Fruit fly (Drosophila melanogaster) whole organism, wandering third instar larva: ENCODE measurements around the gene Oseg5.

Experiments used
- Abd-B ChIP-seq: fragments of >200 bp; optimal IDR thresholded peaks from 2 replicates; lab custom pipeline; 2017; ENCODE audit warnings: missing biosample characterization, missing genetic modification characterization
- CG32264 ChIP-seq: fragments of 200-800 bp; sonication (Bioruptor generic); optimal IDR thresholded peaks from 2 replicates; lab custom pipeline; 2016; ENCODE audit warnings: missing biosample characterization, missing genetic modification characterization
- CG9705 ChIP-seq: fragments of 200-800 bp; sonication (Bioruptor generic); optimal IDR thresholded peaks from 2 replicates; lab custom pipeline; 2018; ENCODE audit warnings: missing biosample characterization, mild to moderate bottlenecking, missing genetic modification characterization
- CrebA ChIP-seq: fragments of 200-800 bp; sonication (Bioruptor generic); optimal IDR thresholded peaks from 2 replicates; lab custom pipeline; 2016; ENCODE audit warnings: missing biosample characterization, mild to moderate bottlenecking, missing genetic modification characterization, borderline replicate concordance
- Dfd ChIP-seq: fragments of >200 bp; optimal IDR thresholded peaks from 2 replicates; lab custom pipeline; 2017; ENCODE audit warnings: missing biosample characterization, missing genetic modification characterization
- Dif ChIP-seq: fragments of 200-275, 200-300 bp; sonication (Bioruptor generic); optimal IDR thresholded peaks from 2 replicates; lab custom pipeline; 2018; ENCODE audit warnings: missing biosample characterization, missing genetic modification characterization; ENCODE audit not compliant: partially characterized antibody
- GATAd ChIP-seq: sonication (Bioruptor generic); optimal IDR thresholded peaks from 2 replicates; lab custom pipeline; 2016; ENCODE audit warnings: missing biosample characterization, missing genetic modification characterization
- HLH106 ChIP-seq: fragments of 200-800 bp; optimal IDR thresholded peaks from 3 replicates; lab custom pipeline; 2019; ENCODE audit warnings: missing biosample characterization, mild to moderate bottlenecking, missing genetic modification characterization, moderate library complexity
- Hnf4 ChIP-seq: fragments of 200-800 bp; sonication (Bioruptor generic); optimal IDR thresholded peaks from 2 replicates; lab custom pipeline; 2016; ENCODE audit warnings: missing biosample characterization, mild to moderate bottlenecking, missing genetic modification characterization
- Hr78 ChIP-seq: fragments of >200 bp; optimal IDR thresholded peaks from 2 replicates; lab custom pipeline; 2017; ENCODE audit warnings: missing biosample characterization, missing genetic modification characterization
- Hr83 ChIP-seq: fragments of 200-300 bp; sonication (Bioruptor generic); optimal IDR thresholded peaks from 2 replicates; lab custom pipeline; 2016; ENCODE audit warnings: missing biosample characterization, mild to moderate bottlenecking, missing genetic modification characterization, moderate library complexity; ENCODE audit not compliant: poor library complexity, severe bottlenecking
- Jra ChIP-seq: sonication (Bioruptor generic); optimal IDR thresholded peaks from 2 replicates; lab custom pipeline; 2016; ENCODE audit warnings: missing biosample characterization, missing genetic modification characterization
- Mio ChIP-seq: sonication (Bioruptor generic); optimal IDR thresholded peaks from 2 replicates; lab custom pipeline; 2016; ENCODE audit warnings: missing biosample characterization, missing genetic modification characterization
- Myc ChIP-seq: fragments of >200 bp; optimal IDR thresholded peaks from 2 replicates; lab custom pipeline; 2017
- N ChIP-seq: fragments of >200 bp; optimal IDR thresholded peaks from 2 replicates; lab custom pipeline; 2018; ENCODE audit warnings: missing biosample characterization, missing external identifiers, missing genetic modification characterization
- OdsH ChIP-seq: fragments of 200-800 bp; sonication (Bioruptor generic); optimal IDR thresholded peaks from 2 replicates; lab custom pipeline; 2016; ENCODE audit warnings: missing biosample characterization, mild to moderate bottlenecking, missing genetic modification characterization
- Rel ChIP-seq, 2 experiments: fragments of 200-800 bp; sonication (Bioruptor generic) in 1 of 2; optimal IDR thresholded peaks; 2 replicates in 1 of 2; 3 replicates in 1 of 2; lab custom pipeline; 2016 to 2019; ENCODE audit warnings: mild to moderate bottlenecking in 2 of 2, missing biosample characterization in 2 of 2, missing genetic modification characterization in 2 of 2, moderate library complexity in 1 of 2
- Sp1 ChIP-seq: fragments of 200-800 bp; sonication (Bioruptor generic); optimal IDR thresholded peaks from 3 replicates; lab custom pipeline; 2019; ENCODE audit warnings: missing biosample characterization, mild to moderate bottlenecking, missing genetic modification characterization, moderate library complexity
- Vsx2 ChIP-seq: fragments of 200-300, 225-300 bp; sonication (Bioruptor generic); optimal IDR thresholded peaks from 2 replicates; lab custom pipeline; 2018; ENCODE audit warnings: missing biosample characterization, missing genetic modification characterization; ENCODE audit not compliant: partially characterized antibody
- br ChIP-seq: fragments of 200-800 bp; sonication (Bioruptor generic); optimal IDR thresholded peaks from 2 replicates; lab custom pipeline; 2016; ENCODE audit warnings: missing biosample characterization, missing genetic modification characterization
- brk ChIP-seq: fragments of 200-800 bp; sonication (Bioruptor generic); optimal IDR thresholded peaks from 2 replicates; lab custom pipeline; 2016; ENCODE audit warnings: missing biosample characterization, mild to moderate bottlenecking, missing genetic modification characterization
- dl ChIP-seq, 2 experiments: fragments of 175-275, 200-275 bp in 1 of 2; fragments of 200-275 bp in 1 of 2; sonication (Bioruptor generic); optimal IDR thresholded peaks; lab custom pipeline; 2018; ENCODE audit warnings: mild to moderate bottlenecking in 2 of 2, missing biosample characterization in 2 of 2, missing genetic modification characterization in 2 of 2, moderate library complexity in 2 of 2; ENCODE audit not compliant: partially characterized antibody in 2 of 2, insufficient read depth in 1 of 2
- dmrt93B ChIP-seq: fragments of 200-800 bp; sonication (Bioruptor generic); optimal IDR thresholded peaks from 2 replicates; lab custom pipeline; 2018; ENCODE audit warnings: missing biosample characterization, mild to moderate bottlenecking, missing genetic modification characterization
- dsf ChIP-seq: sonication (Bioruptor generic); optimal IDR thresholded peaks from 2 replicates; lab custom pipeline; 2016; ENCODE audit warnings: missing biosample characterization, missing genetic modification characterization, borderline replicate concordance
- ey ChIP-seq: fragments of 200-800 bp; sonication (Bioruptor generic); optimal IDR thresholded peaks from 2 replicates; lab custom pipeline; 2016; ENCODE audit warnings: missing biosample characterization, missing genetic modification characterization
- foxo ChIP-seq, 2 experiments: fragments of 200-800 bp; sonication (Bioruptor generic); optimal IDR thresholded peaks; 2 replicates in 1 of 2; 3 replicates in 1 of 2; lab custom pipeline; 2016 to 2017; ENCODE audit warnings: missing biosample characterization in 2 of 2, missing genetic modification characterization in 2 of 2
- fru ChIP-seq: fragments of 200-800 bp; sonication (Bioruptor generic); optimal IDR thresholded peaks from 3 replicates; lab custom pipeline; 2016; ENCODE audit warnings: missing biosample characterization, mild to moderate bottlenecking, missing genetic modification characterization
- h ChIP-seq: fragments of 200-800 bp; sonication (Bioruptor generic); optimal IDR thresholded peaks from 3 replicates; lab custom pipeline; 2016; ENCODE audit warnings: missing biosample characterization, mild to moderate bottlenecking, missing genetic modification characterization
- jim ChIP-seq: fragments of 175-275, 200-325 bp; sonication (Bioruptor generic); optimal IDR thresholded peaks from 2 replicates; lab custom pipeline; 2016; ENCODE audit warnings: missing biosample characterization, mild to moderate bottlenecking, missing genetic modification characterization
- lola ChIP-seq: fragments of >200 bp; optimal IDR thresholded peaks from 2 replicates; lab custom pipeline; 2017; ENCODE audit warnings: missing biosample characterization, missing genetic modification characterization
- pan ChIP-seq: fragments of >200 bp; optimal IDR thresholded peaks from 2 replicates; lab custom pipeline; 2017
- psq ChIP-seq: fragments of 200-800 bp; sonication (Bioruptor generic); optimal IDR thresholded peaks from 3 replicates; lab custom pipeline; 2017; ENCODE audit warnings: missing biosample characterization, mild to moderate bottlenecking, missing genetic modification characterization, moderate library complexity
- rgr ChIP-seq: fragments of 200-800 bp; sonication (Bioruptor generic); optimal IDR thresholded peaks from 3 replicates; lab custom pipeline; 2016; ENCODE audit warnings: missing biosample characterization, mild to moderate bottlenecking, missing genetic modification characterization
- sage ChIP-seq: fragments of 200-800 bp; sonication (Bioruptor generic); optimal IDR thresholded peaks from 2 replicates; lab custom pipeline; 2016; ENCODE audit warnings: missing biosample characterization, mild to moderate bottlenecking, missing genetic modification characterization
- sv ChIP-seq: fragments of 200-800 bp; sonication (Bioruptor generic); optimal IDR thresholded peaks from 3 replicates; lab custom pipeline; 2016; ENCODE audit warnings: missing biosample characterization, missing genetic modification characterization
- tai ChIP-seq: sonication (Bioruptor generic); optimal IDR thresholded peaks from 2 replicates; lab custom pipeline; 2016; ENCODE audit warnings: missing biosample characterization, missing genetic modification characterization
- usp ChIP-seq: fragments of >200 bp; optimal IDR thresholded peaks from 2 replicates; lab custom pipeline; 2017; ENCODE audit warnings: missing biosample characterization, missing genetic modification characterization
- woc ChIP-seq: sonication (Bioruptor generic); optimal IDR thresholded peaks from 2 replicates; lab custom pipeline; 2016; ENCODE audit warnings: missing biosample characterization, mild to moderate bottlenecking, missing genetic modification characterization

The Oseg5 gene

DNA sequence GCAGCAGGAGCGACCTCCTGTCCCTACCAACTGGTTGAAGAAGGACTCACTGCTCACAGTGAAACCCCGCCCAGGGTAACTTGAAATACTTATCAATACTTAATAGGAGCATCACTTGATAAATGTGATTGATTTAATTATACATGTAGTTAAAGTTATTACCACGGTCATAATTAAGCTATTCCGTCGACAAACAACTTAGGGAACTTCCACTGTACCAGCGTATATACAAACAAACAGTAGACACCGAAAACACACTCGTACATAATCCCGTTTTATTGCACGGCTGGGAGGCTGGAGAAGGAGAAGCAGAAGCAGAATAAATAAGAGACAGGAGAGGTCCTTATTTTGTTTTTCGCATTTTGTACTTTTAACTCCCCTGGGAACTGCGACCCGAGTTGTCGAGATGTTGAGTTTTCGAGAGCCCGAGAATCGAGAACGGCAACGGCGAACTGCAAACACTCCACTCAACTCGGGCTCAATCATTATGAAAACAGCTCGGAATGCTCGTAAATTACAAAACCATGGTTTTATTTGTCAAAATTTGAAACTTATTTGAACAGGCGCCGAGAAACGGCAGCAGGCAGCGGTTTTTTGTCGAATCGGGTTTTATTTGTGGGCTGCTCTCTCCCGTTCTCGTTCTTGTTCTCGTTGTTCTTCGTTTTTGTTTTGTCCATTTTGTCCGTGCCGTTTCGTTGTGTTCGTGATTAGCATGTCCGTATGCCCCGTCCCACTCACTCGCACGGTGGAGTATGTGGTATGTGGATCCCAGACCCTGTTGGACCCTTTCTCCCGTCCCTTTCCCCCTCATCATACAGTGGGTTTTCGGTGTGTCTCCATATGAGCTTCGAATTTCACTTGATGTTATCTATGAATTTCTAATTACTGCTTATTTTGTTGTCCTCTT is 35.4 kb downstream of the Oseg5 start:
- TF ChIP-seq Hnf4 (GFP tag; lab: Kevin White, UChicago) (peak; percentile 99), lola (no peak), brk (GFP tag; lab: Kevin White, UChicago) (peak; percentile 93), jim (GFP tag; lab: Kevin White, UChicago) (peak; percentile 39), fru (GFP tag; lab: Kevin White, UChicago) (peak; percentile 99), foxo (GFP tag; optimal IDR thresholded peaks at IDR 0.05; lab: Kevin White, UChicago) (peak; percentile 73 to 99), usp (GFP tag; lab: Kevin White, UChicago) (no peak), sage (peak; percentile 95), dmrt93B (GFP tag; lab: Kevin White, UChicago) (peak; percentile 95), N (GFP tag; lab: Kevin White, UChicago) (no peak), Abd-B (GFP tag; lab: Kevin White, UChicago) (peak; percentile 5), dl (GFP tag; optimal IDR thresholded peaks at IDR 0.05; lab: Kevin White, UChicago; ENCODE audit: insufficient read depth in 1 of 2, partially characterized antibody in 2 of 2) (peak in 1 of 2 experiments; percentile 27), woc (GFP tag; lab: Kevin White, UChicago) (peak; percentile 99), Mio (GFP tag; lab: Kevin White, UChicago) (peak; percentile 86), Hr78 (no peak), pan (lab: Kevin White, UChicago) (no peak), br (GFP tag; lab: Kevin White, UChicago) (peak; percentile 99), ey (GFP tag; lab: Kevin White, UChicago) (peak; percentile 99), dsf (GFP tag; lab: Kevin White, UChicago) (peak; percentile 88), tai (GFP tag; lab: Kevin White, UChicago) (peak; percentile 96), OdsH (GFP tag; lab: Kevin White, UChicago) (peak; percentile 98), CG32264 (GFP tag; lab: Kevin White, UChicago) (peak; percentile 96), Myc (lab: Kevin White, UChicago) (no peak), Sp1 (GFP tag; lab: Kevin White, UChicago) (peak; percentile 97), sv (GFP tag; lab: Kevin White, UChicago) (peak; percentile 55), GATAd (GFP tag; lab: Kevin White, UChicago) (peak; percentile 66), CG9705 (GFP tag; lab: Kevin White, UChicago) (peak; percentile 97), HLH106 (tag; lab: Kevin White, UChicago) (peak; percentile 98), Hr83 (GFP tag; lab: Kevin White, UChicago) (peak; percentile 89), h (GFP tag; lab: Kevin White, UChicago) (peak; percentile 99), Dif (GFP tag; lab: Kevin White, UChicago) (peak; percentile 12), Jra (GFP tag; lab: Kevin White, UChicago) (peak; percentile 96), CrebA (GFP tag; lab: Kevin White, UChicago) (peak; percentile 76), Dfd (GFP tag; lab: Kevin White, UChicago) (peak; percentile 58), psq (GFP tag; lab: Kevin White, UChicago) (peak; percentile 96), Vsx2 (peak; percentile 53), rgr (GFP tag; lab: Kevin White, UChicago) (peak; percentile 98), Rel (GFP tag; optimal IDR thresholded peaks at IDR 0.05; lab: Kevin White, UChicago) (peak; percentile 78), Rel (tag; optimal IDR thresholded peaks at IDR 0.05; lab: Kevin White, UChicago) (peak; percentile 87)

DNA sequence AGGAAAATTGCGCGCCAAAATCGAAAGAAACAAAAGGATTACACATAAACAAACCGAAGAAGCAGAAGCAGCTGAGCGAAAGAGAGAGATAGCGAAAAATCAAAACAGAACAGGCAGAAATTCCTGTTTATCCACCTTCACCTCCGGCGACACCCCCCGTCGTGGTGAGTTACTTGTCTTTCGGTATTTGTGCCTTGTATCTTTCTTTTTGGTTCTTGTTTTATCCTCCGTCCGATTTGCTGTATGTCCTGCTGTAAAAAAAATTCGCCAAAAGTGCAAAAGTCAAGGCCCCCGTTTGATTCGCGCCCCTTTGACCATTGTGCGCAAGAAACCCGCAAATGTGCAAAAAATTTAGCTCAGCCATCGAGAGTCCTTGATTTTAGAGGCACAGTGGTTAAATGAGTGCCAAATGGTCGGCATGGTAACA is 37.3 kb downstream of the Oseg5 start:
- TF ChIP-seq fru (GFP tag; lab: Kevin White, UChicago) (peak; percentile 2), jim (GFP tag; lab: Kevin White, UChicago) (peak; percentile 17), ey (GFP tag; lab: Kevin White, UChicago) (no peak), Vsx2 (peak; percentile 87), Abd-B (GFP tag; lab: Kevin White, UChicago) (no peak), usp (GFP tag; lab: Kevin White, UChicago) (no peak), OdsH (GFP tag; lab: Kevin White, UChicago) (no peak), dl (GFP tag; optimal IDR thresholded peaks at IDR 0.05; lab: Kevin White, UChicago; ENCODE audit: insufficient read depth in 1 of 2, partially characterized antibody in 2 of 2) (peak in 1 of 2 experiments; percentile 18), Dif (GFP tag; lab: Kevin White, UChicago) (peak; percentile 52), CG9705 (GFP tag; lab: Kevin White, UChicago) (no peak), psq (GFP tag; lab: Kevin White, UChicago) (peak; percentile 94), brk (GFP tag; lab: Kevin White, UChicago) (no peak)
